Worm (Caenorhabditis elegans) whole organism, early embryonic: ENCODE results near the gene Y62E10A.13.

Experiments
- aly-1 ChIP-seq: sonication (generic microtip); optimal IDR thresholded peaks from 2 replicates; lab custom pipeline; 2016; ENCODE audit warnings: missing genetic modification characterization, missing compliant biosample characterization
- ama-1 ChIP-seq: fragments of 150-350 bp; optimal IDR thresholded peaks from 2 replicates; lab custom pipeline; 2014
- ceh-36 ChIP-seq: sonication (generic microtip); optimal IDR thresholded peaks from 2 replicates; lab custom pipeline; 2016; ENCODE audit warnings: missing genetic modification characterization, inconsistent platforms, missing compliant biosample characterization
- ets-7 ChIP-seq: sonication (generic microtip); optimal IDR thresholded peaks from 2 replicates; lab custom pipeline; 2016; ENCODE audit warnings: missing genotype, missing genetic modification characterization, missing compliant biosample characterization
- flt-1 ChIP-seq: fragments of 200-800 bp; sonication (Bioruptor generic); IDR thresholded peaks from 2 replicates; pipeline ENCODE4 v1.3.6; 2022; ENCODE audit warnings: missing genetic modification characterization, missing compliant biosample characterization
- hnd-1 ChIP-seq: sonication (generic microtip); optimal IDR thresholded peaks from 2 replicates; lab custom pipeline; 2016; ENCODE audit warnings: missing genetic modification characterization, missing compliant biosample characterization
- scrt-1 ChIP-seq: fragments of 200-800 bp; sonication (Bioruptor generic); IDR thresholded peaks from 2 replicates; pipeline ENCODE4 v1.3.6; 2022; ENCODE audit warnings: missing genetic modification characterization, missing compliant biosample characterization
- sea-1 ChIP-seq: fragments of 200-800 bp; sonication (Bioruptor generic); conservative IDR thresholded peaks from 2 replicates; pipeline ENCODE4 v1.3.6; 2022; ENCODE audit warnings: missing genetic modification characterization, missing compliant biosample characterization

DNA sequence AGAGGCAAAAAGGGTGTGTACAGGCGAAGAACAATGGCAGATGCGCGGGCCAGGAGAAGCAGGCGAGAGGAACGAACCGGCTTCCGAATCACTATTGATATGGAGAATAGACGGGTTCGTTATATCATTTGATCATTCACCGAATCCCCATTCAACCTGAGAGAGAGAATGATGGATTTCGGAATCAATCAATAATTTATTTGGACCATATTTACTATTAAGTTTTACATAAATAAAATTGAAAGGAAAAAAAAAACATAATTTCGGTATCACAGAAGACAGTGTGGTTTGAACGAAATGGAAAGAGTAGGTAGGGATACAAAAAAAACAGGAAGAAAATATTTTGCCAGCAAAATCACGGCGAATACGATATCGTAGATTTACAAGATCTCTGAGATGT is 46.4 kb upstream of the Y62E10A.13 start, which contains the start of gene mam-3:
- TF ChIP-seq flt-1 (GFP tag; lab: Robert Waterston, UW) = no peak
- no peak for TF ChIP-seq hnd-1 (tag; lab: Kevin White, UChicago)
- no peak for TF ChIP-seq aly-1 (tag; lab: Kevin White, UChicago)
- TF ChIP-seq ets-7 = no peak
- TF ChIP-seq scrt-1 (GFP tag; lab: Robert Waterston, UW) = no peak
- TF ChIP-seq ama-1 = no peak
- no peak for TF ChIP-seq ceh-36
- TF ChIP-seq sea-1 = no peak
